Fruit fly (Drosophila melanogaster) whole organism, adult: ENCODE measurements around the gene IFT46.

Experiments used
- CG11617 ChIP-seq: fragments of 200-800 bp; sonication (Bioruptor generic); optimal IDR thresholded peaks from 2 replicates; lab custom pipeline; 2017; ENCODE audit warnings: mild to moderate bottlenecking, missing biosample characterization, missing genetic modification reagents, missing genetic modification characterization
- CG1620 ChIP-seq: fragments of 200-800 bp; sonication (Bioruptor generic); optimal IDR thresholded peaks from 2 replicates; lab custom pipeline; 2016; ENCODE audit warnings: missing biosample characterization, missing genetic modification characterization
- cnc ChIP-seq, 2 experiments: fragments of >200 bp; optimal IDR thresholded peaks; 2 replicates each; lab custom pipeline; 2017

DNA sequence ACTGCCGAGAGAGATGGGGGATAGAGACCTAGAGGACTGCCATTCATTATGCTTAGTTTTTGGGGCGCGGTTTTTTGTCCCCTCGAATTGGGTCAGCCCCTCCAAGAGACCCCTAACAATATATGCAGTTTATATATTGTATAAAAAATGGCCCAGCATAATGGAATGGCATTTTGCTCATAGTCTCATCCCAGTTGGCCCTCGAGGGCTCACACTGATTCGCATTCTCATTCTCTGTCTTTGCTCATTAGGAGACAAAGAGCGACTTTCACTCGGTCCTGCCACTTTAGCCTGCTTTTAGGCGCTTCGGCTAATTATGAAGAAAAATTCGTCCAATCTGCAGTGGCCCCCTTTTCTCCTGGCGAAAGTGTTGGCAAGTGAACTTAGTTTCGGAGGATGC lies 7.5 kb upstream of the IFT46 start:
- no peak for TF ChIP-seq CG1620
- no peak for TF ChIP-seq cnc (optimal IDR thresholded peaks at IDR 0.05; lab: Kevin White, UChicago)
- TF ChIP-seq CG11617 (GFP tag; lab: Kevin White, UChicago) = no peak
